Worm (Caenorhabditis elegans) whole organism, early embryonic: ENCODE data around the gene dop-3.

Source experiments
- B0310.2 ChIP-seq: sonication (generic microtip); optimal IDR thresholded peaks from 2 replicates; lab custom pipeline; 2016; ENCODE audit warnings: mild to moderate bottlenecking, missing genetic modification characterization, missing compliant biosample characterization
- F13C5.2 ChIP-seq: sonication (generic microtip); optimal IDR thresholded peaks from 2 replicates; lab custom pipeline; 2017; ENCODE audit warnings: mild to moderate bottlenecking, missing genetic modification characterization, inconsistent platforms, missing compliant biosample characterization
- aly-1 ChIP-seq: sonication (generic microtip); optimal IDR thresholded peaks from 2 replicates; lab custom pipeline; 2016; ENCODE audit warnings: missing genetic modification characterization, missing compliant biosample characterization
- ama-1 ChIP-seq: fragments of 150-350 bp; optimal IDR thresholded peaks from 2 replicates; lab custom pipeline; 2014
- ceh-13 ChIP-seq: fragments of 200-800 bp; sonication (Bioruptor generic); optimal IDR thresholded peaks from 2 replicates; lab custom pipeline; 2018; ENCODE audit warnings: mild to moderate bottlenecking, missing genetic modification characterization, missing compliant biosample characterization
- ceh-36 ChIP-seq: sonication (generic microtip); optimal IDR thresholded peaks from 2 replicates; lab custom pipeline; 2016; ENCODE audit warnings: missing genetic modification characterization, inconsistent platforms, missing compliant biosample characterization
- ets-7 ChIP-seq: sonication (generic microtip); optimal IDR thresholded peaks from 2 replicates; lab custom pipeline; 2016; ENCODE audit warnings: missing genotype, missing genetic modification characterization, missing compliant biosample characterization
- flt-1 ChIP-seq: fragments of 200-800 bp; sonication (Bioruptor generic); IDR thresholded peaks from 2 replicates; pipeline ENCODE4 v1.3.6; 2022; ENCODE audit warnings: missing genetic modification characterization, missing compliant biosample characterization
- hmbx-1 ChIP-seq: sonication (generic microtip); optimal IDR thresholded peaks from 2 replicates; lab custom pipeline; 2016; ENCODE audit warnings: mild to moderate bottlenecking, missing genetic modification characterization, missing compliant biosample characterization
- hmg-4 ChIP-seq: fragments of 200-800 bp; sonication (Bioruptor generic); optimal IDR thresholded peaks from 2 replicates; lab custom pipeline; 2018; ENCODE audit warnings: mild to moderate bottlenecking, missing genetic modification characterization, missing compliant biosample characterization
- hnd-1 ChIP-seq: sonication (generic microtip); optimal IDR thresholded peaks from 2 replicates; lab custom pipeline; 2016; ENCODE audit warnings: missing genetic modification characterization, missing compliant biosample characterization
- pes-1 ChIP-seq: fragments of 200-800 bp; sonication (Bioruptor generic); IDR thresholded peaks from 2 replicates; pipeline ENCODE4 v1.3.6; 2022; ENCODE audit warnings: missing genetic modification reagents, missing genetic modification characterization, missing compliant biosample characterization
- scrt-1 ChIP-seq: fragments of 200-800 bp; sonication (Bioruptor generic); IDR thresholded peaks from 2 replicates; pipeline ENCODE4 v1.3.6; 2022; ENCODE audit warnings: missing genetic modification characterization, missing compliant biosample characterization
- sea-1 ChIP-seq: fragments of 200-800 bp; sonication (Bioruptor generic); conservative IDR thresholded peaks from 2 replicates; pipeline ENCODE4 v1.3.6; 2022; ENCODE audit warnings: missing genetic modification characterization, missing compliant biosample characterization
- tbx-11 ChIP-seq: fragments of 200-800 bp; sonication (Bioruptor generic); IDR thresholded peaks from 2 replicates; pipeline ENCODE4 v1.3.6; 2022; ENCODE audit warnings: missing genetic modification characterization, missing compliant biosample characterization
- tbx-37 ChIP-seq: fragments of 200-800 bp; sonication (Bioruptor generic); conservative IDR thresholded peaks from 2 replicates; pipeline ENCODE4 v1.3.6; 2022; ENCODE audit warnings: missing genetic modification reagents, missing genetic modification characterization, missing compliant biosample characterization
- tra-4 ChIP-seq: sonication (generic microtip); optimal IDR thresholded peaks from 2 replicates; lab custom pipeline; 2017; ENCODE audit warnings: missing genetic modification characterization, missing compliant biosample characterization

Gene dop-3

ce11 chrX:6603098-6603497 is 33.6 kb upstream of the dop-3 start, which contains the start of gene F23G4.1:
F23G4.1 (minus strand) TSS chrX:6603198.
- TF ChIP-seq sea-1 (GFP tag; lab: Robert Waterston, UW), result no peak

ce11 chrX:6601967-6602366 is 32.4 kb upstream of the dop-3 start:
- no peak for TF ChIP-seq aly-1 (tag; lab: Kevin White, UChicago)
- TF ChIP-seq ceh-36, result no peak
- TF ChIP-seq ets-7 (tag; lab: Kevin White, UChicago), result no peak
- no peak for TF ChIP-seq pes-1
- TF ChIP-seq tra-4 (tag; lab: Kevin White, UChicago), result no peak
- no peak for TF ChIP-seq hnd-1 (tag; lab: Kevin White, UChicago)
- no peak for TF ChIP-seq F13C5.2 (tag; lab: Kevin White, UChicago)
- no peak for TF ChIP-seq tbx-11 (GFP tag; lab: Robert Waterston, UW)
- TF ChIP-seq hmbx-1 (tag; lab: Kevin White, UChicago), result no peak
- TF ChIP-seq ama-1, result no peak
- TF ChIP-seq flt-1 (GFP tag; lab: Robert Waterston, UW), result no peak
- no peak for TF ChIP-seq B0310.2 (tag; lab: Kevin White, UChicago)
- no peak for TF ChIP-seq sea-1 (GFP tag; lab: Robert Waterston, UW)
- no peak for TF ChIP-seq tbx-37 (GFP tag; lab: Robert Waterston, UW)
- TF ChIP-seq scrt-1, result no peak

ce11 chrX:6598732-6599131 is 29.2 kb upstream of the dop-3 start, which contains the start of gene hic-1:
hic-1 (minus strand) TSS chrX:6598832.
- TF ChIP-seq hmg-4 (GFP tag; lab: Kevin White, UChicago) (no peak), ceh-36 (no peak), sea-1 (GFP tag; lab: Robert Waterston, UW) (no peak), hnd-1 (tag; lab: Kevin White, UChicago) (no peak), B0310.2 (tag; lab: Kevin White, UChicago) (no peak), scrt-1 (no peak), flt-1 (GFP tag; lab: Robert Waterston, UW) (no peak)

ce11 chrX:6597089-6597488 is 27.6 kb upstream of the dop-3 start, which contains the start of gene ttr-6:
ttr-6 (minus strand) TSS chrX:6597121.
- TF ChIP-seq hnd-1 (tag; lab: Kevin White, UChicago), result no peak
- TF ChIP-seq tbx-37 (GFP tag; lab: Robert Waterston, UW), result no peak
- TF ChIP-seq pes-1, result no peak

- TF ChIP-seq hmbx-1 (tag; lab: Kevin White, UChicago) (peak; percentile 59), tra-4 (tag; lab: Kevin White, UChicago) (peak; percentile 39), sea-1 (GFP tag; lab: Robert Waterston, UW) (peak; percentile 93), hmg-4 (GFP tag; lab: Kevin White, UChicago) (no peak), tbx-37 (GFP tag; lab: Robert Waterston, UW) (peak; percentile 96), ets-7 (tag; lab: Kevin White, UChicago) (peak; percentile 83), ceh-13 (GFP tag; lab: Kevin White, UChicago) (peak; percentile 71), B0310.2 (tag; lab: Kevin White, UChicago) (peak; percentile 79), flt-1 (GFP tag; lab: Robert Waterston, UW) (peak; percentile 95), pes-1 (peak; percentile 95), tbx-11 (GFP tag; lab: Robert Waterston, UW) (peak; percentile 92), F13C5.2 (tag; lab: Kevin White, UChicago) (peak; percentile 85), scrt-1 (peak; percentile 96), aly-1 (tag; lab: Kevin White, UChicago) (peak; percentile 94), ceh-36 (peak; percentile 84), ama-1 (no peak), hnd-1 (tag; lab: Kevin White, UChicago) (peak; percentile 86)
Observed at ce11 chrX:6593178-6593786, 23.8 kb upstream of the dop-3 start.

ce11 chrX:6591674-6592073 is 22.1 kb upstream of the dop-3 start:
- TF ChIP-seq sea-1 (GFP tag; lab: Robert Waterston, UW) (no peak), pes-1 (no peak), F13C5.2 (tag; lab: Kevin White, UChicago) (no peak), ets-7 (tag; lab: Kevin White, UChicago) (no peak), tbx-37 (GFP tag; lab: Robert Waterston, UW) (no peak), B0310.2 (tag; lab: Kevin White, UChicago) (no peak), flt-1 (GFP tag; lab: Robert Waterston, UW) (no peak), hmbx-1 (tag; lab: Kevin White, UChicago) (no peak), ceh-36 (no peak), ceh-13 (GFP tag; lab: Kevin White, UChicago) (no peak), hmg-4 (GFP tag; lab: Kevin White, UChicago) (no peak), aly-1 (tag; lab: Kevin White, UChicago) (no peak), ama-1 (no peak), hnd-1 (tag; lab: Kevin White, UChicago) (no peak), scrt-1 (no peak), tbx-11 (GFP tag; lab: Robert Waterston, UW) (no peak), tra-4 (tag; lab: Kevin White, UChicago) (no peak)

ce11 chrX:6588495-6588894 is 19.0 kb upstream of the dop-3 start, which contains the start of gene fbxl-4:
fbxl-4 (plus strand) TSS chrX:6588795.
- TF ChIP-seq aly-1 (tag; lab: Kevin White, UChicago) (no peak), hmbx-1 (tag; lab: Kevin White, UChicago) (no peak), flt-1 (GFP tag; lab: Robert Waterston, UW) (no peak), ceh-13 (GFP tag; lab: Kevin White, UChicago) (no peak), scrt-1 (no peak), B0310.2 (tag; lab: Kevin White, UChicago) (no peak), hmg-4 (GFP tag; lab: Kevin White, UChicago) (no peak), hnd-1 (tag; lab: Kevin White, UChicago) (no peak), ama-1 (no peak), ets-7 (tag; lab: Kevin White, UChicago) (no peak), pes-1 (no peak), tra-4 (tag; lab: Kevin White, UChicago) (no peak), F13C5.2 (tag; lab: Kevin White, UChicago) (no peak), tbx-37 (GFP tag; lab: Robert Waterston, UW) (no peak), ceh-36 (no peak), tbx-11 (GFP tag; lab: Robert Waterston, UW) (no peak), sea-1 (GFP tag; lab: Robert Waterston, UW) (no peak)
